Worm (Caenorhabditis elegans) whole organism, L4 larva: ENCODE data around the gene ceh-88.

Experiments
- F26F4.8 ChIP-seq: fragments of 200-800 bp; sonication (Bioruptor generic); conservative IDR thresholded peaks from 2 replicates; pipeline ENCODE4 v1.3.6; 2022; ENCODE audit warnings: missing genetic modification characterization, missing compliant biosample characterization
- F37D6.2 ChIP-seq: sonication (generic microtip); optimal IDR thresholded peaks from 2 replicates; lab custom pipeline; 2016; ENCODE audit warnings: mild to moderate bottlenecking, missing genetic modification characterization, missing compliant biosample characterization
- F44E2.7 ChIP-seq: fragments of 200-800 bp; sonication (Bioruptor generic); IDR thresholded peaks from 2 replicates; pipeline ENCODE4 v2.1.2; 2022; ENCODE audit warnings: missing genetic modification characterization, missing compliant biosample characterization
- R02D3.7 ChIP-seq: fragments of 150-350 bp; sonication (generic microtip); optimal IDR thresholded peaks from 3 replicates; lab custom pipeline; 2014; ENCODE audit warnings: missing biosample characterization, missing genetic modification characterization
- T26A8.4 ChIP-seq: fragments of 200-800 bp; sonication (Bioruptor generic); IDR thresholded peaks from 2 replicates; pipeline ENCODE4 v1.3.6; 2022; ENCODE audit warnings: missing genetic modification characterization, missing compliant biosample characterization
- Y75B8A.6 ChIP-seq: fragments of 200-800 bp; sonication (Bioruptor generic); IDR thresholded peaks from 2 replicates; pipeline ENCODE4 v1.3.6; 2022; ENCODE audit warnings: missing genetic modification reagents, missing genetic modification characterization, missing compliant biosample characterization
- ZK337.2 ChIP-seq: fragments of 200-800 bp; sonication (Bioruptor generic); IDR thresholded peaks from 2 replicates; pipeline ENCODE4 v1.3.6; 2022; ENCODE audit warnings: missing genetic modification reagents, missing genetic modification characterization, missing compliant biosample characterization
- ZK546.5 ChIP-seq, 2 experiments: sonication (generic microtip); optimal IDR thresholded peaks; 2 replicates each; lab custom pipeline; 2017; ENCODE audit warnings: missing biosample characterization in 2 of 2, missing genetic modification characterization in 2 of 2
- ceh-32 ChIP-seq: sonication (generic microtip); optimal IDR thresholded peaks from 2 replicates; lab custom pipeline; 2016; ENCODE audit warnings: mild to moderate bottlenecking, missing genetic modification characterization, missing compliant biosample characterization; ENCODE audit not compliant: poor library complexity
- ceh-44 ChIP-seq: fragments of 200-800 bp; sonication (Bioruptor generic); IDR thresholded peaks from 2 replicates; pipeline ENCODE4 v1.3.6; 2022; ENCODE audit warnings: missing genetic modification reagents, missing genetic modification characterization, missing compliant biosample characterization
- ces-1 ChIP-seq: fragments of 150-350 bp; sonication (generic microtip); optimal IDR thresholded peaks from 4 replicates; lab custom pipeline; 2014; ENCODE audit warnings: missing biosample characterization, missing genetic modification reagents, missing genetic modification characterization
- cey-2 ChIP-seq: sonication (generic microtip); optimal IDR thresholded peaks from 3 replicates; lab custom pipeline; 2017; ENCODE audit warnings: missing genetic modification characterization, mild to moderate bottlenecking, missing compliant biosample characterization, antibody characterized with exemption, borderline replicate concordance; ENCODE audit not compliant: insufficient read depth
- daf-16 ChIP-seq, 3 experiments: sonication (generic microtip); optimal IDR thresholded peaks; 2 replicates each; lab custom pipeline; 2016 to 2017; ENCODE audit warnings: missing genetic modification characterization in 3 of 3, missing genetic modification reagents in 3 of 3, mild to moderate bottlenecking in 2 of 3, missing compliant biosample characterization in 2 of 3, missing biosample characterization in 1 of 3, moderate library complexity in 1 of 3
- dmd-6 ChIP-seq: fragments of 200-800 bp; sonication (Bioruptor generic); IDR thresholded peaks from 2 replicates; pipeline ENCODE4 v1.3.6; 2022; ENCODE audit warnings: missing genetic modification reagents, missing genetic modification characterization, missing compliant biosample characterization
- dve-1 ChIP-seq: sonication (generic microtip); optimal IDR thresholded peaks from 2 replicates; lab custom pipeline; 2017; ENCODE audit warnings: antibody characterized with exemption, mild to moderate bottlenecking, missing genetic modification characterization, missing compliant biosample characterization; ENCODE audit not compliant: insufficient read depth
- fos-1 ChIP-seq: fragments of 150-350 bp; optimal IDR thresholded peaks from 2 replicates; lab custom pipeline; 2014; ENCODE audit warnings: missing biosample characterization, missing genetic modification characterization
- hif-1 ChIP-seq, 2 experiments: sonication (generic microtip); optimal IDR thresholded peaks; 2 replicates each; lab custom pipeline; 2016 to 2017; ENCODE audit warnings: missing compliant biosample characterization in 2 of 2, missing genetic modification characterization in 2 of 2, missing genetic modification reagents in 2 of 2, missing genotype in 2 of 2, mild to moderate bottlenecking in 1 of 2
- hlh-11 ChIP-seq: fragments of 200-800 bp; sonication (Bioruptor generic); optimal IDR thresholded peaks from 2 replicates; lab custom pipeline; 2018; ENCODE audit warnings: mild to moderate bottlenecking, missing genetic modification characterization, missing compliant biosample characterization
- hlh-30 ChIP-seq: sonication (generic microtip); optimal IDR thresholded peaks from 2 replicates; lab custom pipeline; 2017; ENCODE audit warnings: antibody characterized with exemption, mild to moderate bottlenecking, missing genetic modification characterization, missing compliant biosample characterization; ENCODE audit not compliant: insufficient read depth
- lin-13 ChIP-seq: fragments of 150-350 bp; optimal IDR thresholded peaks from 2 replicates; lab custom pipeline; 2014; ENCODE audit warnings: missing biosample characterization, missing genetic modification reagents, missing genetic modification characterization
- lin-29 ChIP-seq: fragments of 200-800 bp; sonication (Bioruptor generic); IDR thresholded peaks from 2 replicates; pipeline ENCODE4 v1.3.6; 2022; ENCODE audit warnings: missing genetic modification reagents, missing genetic modification characterization, missing compliant biosample characterization
- lin-38 ChIP-seq: fragments of 200-800 bp; sonication (Bioruptor generic); IDR thresholded peaks from 2 replicates; pipeline ENCODE4 v1.3.6; 2022; ENCODE audit warnings: missing genetic modification reagents, missing genetic modification characterization, missing compliant biosample characterization
- lir-3 ChIP-seq: sonication (generic microtip); optimal IDR thresholded peaks from 2 replicates; lab custom pipeline; 2016; ENCODE audit warnings: mild to moderate bottlenecking, missing genetic modification characterization, missing compliant biosample characterization
- lsy-2 ChIP-seq, 2 experiments: fragments of 150-350 bp in 1 of 2; sonication (generic microtip) in 1 of 2; optimal IDR thresholded peaks; 2 replicates each; lab custom pipeline; 2014 to 2017; ENCODE audit warnings: missing biosample characterization in 2 of 2, missing genetic modification characterization in 2 of 2
- madf-5 ChIP-seq, 2 experiments: fragments of 200-800 bp; sonication (Bioruptor generic); IDR thresholded peaks; 2 replicates each; pipeline ENCODE4 v1.3.6; 2022; ENCODE audit warnings: missing compliant biosample characterization in 2 of 2, missing genetic modification characterization in 2 of 2
- mdl-1 ChIP-seq, 2 experiments: fragments of 150-350 bp in 1 of 2; sonication (generic microtip) in 1 of 2; optimal IDR thresholded peaks; 2 replicates each; lab custom pipeline; 2014 to 2017; ENCODE audit warnings: missing biosample characterization in 2 of 2, missing genetic modification characterization in 2 of 2
- mdt-29 ChIP-seq: fragments of 200-800 bp; sonication (Bioruptor generic); IDR thresholded peaks from 2 replicates; pipeline ENCODE4 v1.3.6; 2022; ENCODE audit warnings: missing genetic modification reagents, missing genetic modification characterization, missing compliant biosample characterization
- mep-1 ChIP-seq: fragments of 150-350 bp; sonication (generic microtip); optimal IDR thresholded peaks from 3 replicates; lab custom pipeline; 2014; ENCODE audit warnings: missing biosample characterization, missing genetic modification characterization
- mes-2 ChIP-seq: sonication (generic microtip); optimal IDR thresholded peaks from 2 replicates; lab custom pipeline; 2016; ENCODE audit warnings: missing genotype, mild to moderate bottlenecking, missing genetic modification characterization, missing compliant biosample characterization; ENCODE audit not compliant: poor library complexity, severe bottlenecking
- mxl-2 ChIP-seq: fragments of 200-800 bp; sonication (Bioruptor generic); conservative IDR thresholded peaks from 2 replicates; pipeline ENCODE4 v1.3.6; 2022; ENCODE audit warnings: missing genetic modification reagents, missing genetic modification characterization, missing compliant biosample characterization
- mxl-3 ChIP-seq: fragments of 200-800 bp; sonication (Bioruptor generic); optimal IDR thresholded peaks from 2 replicates; lab custom pipeline; 2018; ENCODE audit warnings: mild to moderate bottlenecking, missing genetic modification characterization, missing compliant biosample characterization
- nhr-102 ChIP-seq: sonication (generic microtip); optimal IDR thresholded peaks from 2 replicates; lab custom pipeline; 2016; ENCODE audit warnings: mild to moderate bottlenecking, missing genetic modification characterization, moderate library complexity, missing compliant biosample characterization
- nhr-237 ChIP-seq: sonication (generic microtip); optimal IDR thresholded peaks from 2 replicates; lab custom pipeline; 2017; ENCODE audit warnings: missing biosample characterization, missing genetic modification characterization
- nhr-42 ChIP-seq: fragments of 200-800 bp; sonication (Bioruptor generic); IDR thresholded peaks from 2 replicates; pipeline ENCODE4 v1.3.6; 2022; ENCODE audit warnings: missing genetic modification characterization, missing compliant biosample characterization
- php-3 ChIP-seq: fragments of 200-800 bp; sonication (Bioruptor generic); IDR thresholded peaks from 2 replicates; pipeline ENCODE4 v1.3.6; 2022; ENCODE audit warnings: missing genetic modification reagents, missing genetic modification characterization, missing compliant biosample characterization
- pqm-1 ChIP-seq: sonication (generic microtip); optimal IDR thresholded peaks from 2 replicates; lab custom pipeline; 2017; ENCODE audit warnings: missing biosample characterization, missing genetic modification characterization
- saeg-2 ChIP-seq: fragments of 200-800 bp; sonication (Bioruptor generic); IDR thresholded peaks from 2 replicates; pipeline ENCODE4 v1.3.6; 2022; ENCODE audit warnings: missing genetic modification reagents, missing genetic modification characterization, missing compliant biosample characterization
- sdz-12 ChIP-seq: fragments of 200-800 bp; sonication (Bioruptor generic); optimal IDR thresholded peaks from 2 replicates; lab custom pipeline; 2018; ENCODE audit warnings: mild to moderate bottlenecking, missing genetic modification characterization, missing compliant biosample characterization
- set-16 ChIP-seq: fragments of 200-800 bp; sonication (Bioruptor generic); IDR thresholded peaks from 2 replicates; pipeline ENCODE4 v1.3.6; 2022; ENCODE audit warnings: missing genetic modification reagents, missing genetic modification characterization, missing compliant biosample characterization
- skn-1 ChIP-seq: fragments of 150-350 bp; optimal IDR thresholded peaks from 2 replicates; lab custom pipeline; 2014; ENCODE audit warnings: missing biosample characterization, missing genetic modification characterization
- spr-3 ChIP-seq: fragments of 200-800 bp; sonication (Bioruptor generic); optimal IDR thresholded peaks from 2 replicates; lab custom pipeline; 2018; ENCODE audit warnings: mild to moderate bottlenecking, missing genetic modification characterization, missing compliant biosample characterization
- unc-62 ChIP-seq, 3 experiments: fragments of 150-350 bp in 1 of 3; sonication (generic microtip); optimal IDR thresholded peaks in 2 of 3; peaks in 1 of 3; 1 replicate in 1 of 3; 2 replicates in 2 of 3; lab custom pipeline; 2014 to 2017; ENCODE audit warnings: missing biosample characterization in 3 of 3, missing genetic modification characterization in 3 of 3, missing genetic modification reagents in 3 of 3, missing genotype in 1 of 3
- zfp-2 ChIP-seq: sonication (generic microtip); optimal IDR thresholded peaks from 2 replicates; lab custom pipeline; 2016; ENCODE audit warnings: mild to moderate bottlenecking, missing genetic modification characterization, missing compliant biosample characterization
- zip-11 ChIP-seq: fragments of 200-800 bp; sonication (Bioruptor generic); IDR thresholded peaks from 2 replicates; pipeline ENCODE4 v1.3.6; 2022; ENCODE audit warnings: missing genetic modification characterization, missing compliant biosample characterization
- ztf-11 ChIP-seq: fragments of 150-350 bp; optimal IDR thresholded peaks from 2 replicates; lab custom pipeline; 2014; ENCODE audit warnings: missing biosample characterization, missing genetic modification characterization
- ztf-7 ChIP-seq: fragments of 150-350 bp; optimal IDR thresholded peaks from 2 replicates; lab custom pipeline; 2014; ENCODE audit warnings: missing biosample characterization, missing genetic modification characterization

Gene ceh-88

DNA sequence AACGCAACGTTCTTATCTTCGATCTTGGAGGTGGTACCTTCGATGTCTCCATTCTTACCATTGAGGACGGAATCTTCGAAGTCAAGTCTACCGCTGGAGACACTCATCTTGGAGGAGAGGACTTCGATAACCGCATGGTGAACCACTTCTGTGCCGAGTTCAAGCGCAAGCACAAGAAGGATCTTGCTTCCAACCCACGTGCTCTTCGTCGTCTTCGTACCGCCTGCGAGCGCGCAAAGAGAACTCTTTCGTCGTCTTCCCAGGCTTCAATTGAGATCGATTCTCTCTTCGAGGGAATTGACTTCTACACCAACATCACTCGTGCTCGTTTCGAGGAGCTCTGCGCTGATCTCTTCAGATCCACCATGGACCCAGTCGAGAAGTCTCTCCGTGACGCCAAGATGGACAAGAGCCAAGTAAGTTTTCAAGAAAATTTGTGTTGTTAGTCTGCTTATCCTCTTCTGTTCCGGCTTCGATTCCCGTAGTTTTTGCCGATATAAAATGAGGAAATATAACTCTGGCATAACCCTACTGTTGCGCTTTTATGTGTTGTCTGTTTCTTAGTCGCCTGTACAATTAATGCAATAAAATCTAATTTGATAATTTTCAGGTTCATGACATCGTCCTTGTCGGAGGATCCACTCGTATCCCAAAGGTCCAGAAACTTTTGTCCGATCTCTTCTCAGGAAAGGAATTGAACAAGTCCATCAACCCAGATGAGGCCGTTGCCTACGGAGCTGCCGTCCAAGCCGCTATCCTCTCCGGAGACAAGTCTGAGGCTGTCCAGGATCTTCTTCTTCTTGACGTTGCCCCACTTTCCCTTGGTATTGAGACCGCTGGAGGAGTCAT, 49.2 kb upstream of the ceh-88 start (continued):
- peak; percentile 24; the same call in 1 of the 2 replicates for TF ChIP-seq T26A8.4
- TF ChIP-seq mxl-2 (GFP tag; lab: Robert Waterston, UW), result no peak
- no peak for TF ChIP-seq mes-2 (tag; lab: Kevin White, UChicago)
- no peak for TF ChIP-seq F37D6.2 (tag; lab: Kevin White, UChicago)
- peak; percentile 17 for TF ChIP-seq lin-13 (GFP tag; lab: Kevin White, UChicago)
- no peak for TF ChIP-seq hlh-11 (tag; lab: Kevin White, UChicago)
- TF ChIP-seq ztf-7, result no peak
- TF ChIP-seq zip-11 (GFP tag; lab: Robert Waterston, UW), result no peak; the same call in 1 of the 2 replicates
- TF ChIP-seq madf-5 (GFP tag; IDR thresholded peaks at IDR 0.05; lab: Robert Waterston, UW), result peak in 1 of 2 experiments; percentile 18; a peak in 1 of 4 replicates
- no peak for TF ChIP-seq nhr-237 (tag; lab: Kevin White, UChicago)
- no peak for TF ChIP-seq R02D3.7
- TF ChIP-seq nhr-42 (GFP tag; lab: Robert Waterston, UW), result no peak
- no peak for TF ChIP-seq sdz-12 (GFP tag; lab: Kevin White, UChicago)
- no peak for TF ChIP-seq cey-2 (tag; lab: Kevin White, UChicago)
- no peak for TF ChIP-seq hlh-30 (tag; lab: Kevin White, UChicago)
- no peak for TF ChIP-seq ces-1 (GFP tag; lab: Kevin White, UChicago)
- no peak for TF ChIP-seq lir-3 (tag; lab: Kevin White, UChicago)
- no peak for TF ChIP-seq mdl-1 (tag; optimal IDR thresholded peaks at IDR 0.05; lab: Kevin White, UChicago)
- peak in 1 of 2 experiments; percentile 41 for TF ChIP-seq lsy-2 (tag; optimal IDR thresholded peaks at IDR 0.05; lab: Kevin White, UChicago)
- no peak for TF ChIP-seq daf-16 (GFP tag; optimal IDR thresholded peaks at IDR 0.05; lab: Kevin White, UChicago)
- TF ChIP-seq daf-16 (tag; optimal IDR thresholded peaks at IDR 0.05; lab: Kevin White, UChicago), result peak; percentile 12
- TF ChIP-seq mep-1, result peak; percentile 14
- TF ChIP-seq mxl-3 (GFP tag; lab: Kevin White, UChicago), result no peak
- TF ChIP-seq skn-1 (tag; lab: Kevin White, UChicago), result no peak
- no peak for TF ChIP-seq Y75B8A.6 (GFP tag; lab: Robert Waterston, UW)
- peak; percentile 27; the same call in 1 of the 2 replicates for TF ChIP-seq lin-38 (GFP tag; lab: Robert Waterston, UW)
- TF ChIP-seq set-16 (GFP tag; lab: Robert Waterston, UW), result peak; percentile 59; the same call in 1 of the 2 replicates
- no peak for TF ChIP-seq spr-3 (GFP tag; lab: Kevin White, UChicago)
- TF ChIP-seq F26F4.8, result no peak
- no peak for TF ChIP-seq ZK546.5 (tag; optimal IDR thresholded peaks at IDR 0.05; lab: Kevin White, UChicago)
- no peak for TF ChIP-seq fos-1
- TF ChIP-seq pqm-1 (tag; lab: Kevin White, UChicago), result no peak
- no peak for TF ChIP-seq ceh-32 (tag; lab: Kevin White, UChicago)
- TF ChIP-seq F44E2.7 (GFP tag; lab: Robert Waterston, UW), result peak; percentile 19; the same call in 1 of the 2 replicates
- TF ChIP-seq php-3, result peak; percentile 34; the same call in 1 of the 2 replicates
- no peak for TF ChIP-seq lin-29
- TF ChIP-seq hif-1 (tag; optimal IDR thresholded peaks at IDR 0.05; lab: Kevin White, UChicago), result no peak
- TF ChIP-seq saeg-2 (GFP tag; lab: Robert Waterston, UW), result 0 out of 2 replicates have a peak, but pooled peaks have one; percentile 32
- no peak for TF ChIP-seq zfp-2
- no peak for TF ChIP-seq ZK337.2 (GFP tag; lab: Robert Waterston, UW)
- TF ChIP-seq mdt-29 (GFP tag; lab: Robert Waterston, UW), result 0 out of 2 replicates have a peak, but pooled peaks have one; percentile 7
- TF ChIP-seq ztf-11 (tag; lab: Kevin White, UChicago), result no peak
- no peak for TF ChIP-seq ceh-44 (GFP tag; lab: Robert Waterston, UW)
- no peak for TF ChIP-seq dve-1 (tag; lab: Kevin White, UChicago)
- no peak for TF ChIP-seq nhr-102
- TF ChIP-seq unc-62 (GFP tag; optimal IDR thresholded peaks at IDR 0.05 in 1 of 2; lab: Kevin White, UChicago), result no peak
- TF ChIP-seq unc-62 (tag; optimal IDR thresholded peaks at IDR 0.05; lab: Kevin White, UChicago), result no peak
- no peak for TF ChIP-seq dmd-6 (GFP tag; lab: Robert Waterston, UW)
